Worm (Caenorhabditis elegans): ENCODE data around the gene C52E2.2.

ce11 chrII:1806358-1806757 lies 46.2 kb upstream of the C52E2.2 start, which contains the start of gene C08F1.12:
- TF ChIP-seq nhr-11 (tag; optimal IDR thresholded peaks at IDR 0.05) = no peak
- no peak for TF ChIP-seq unc-62 (GFP tag; optimal IDR thresholded peaks at IDR 0.05)
- no peak for TF ChIP-seq lin-35 (GFP tag; optimal IDR thresholded peaks at IDR 0.05)
